Worm (Caenorhabditis elegans) whole organism, L1 larva: ENCODE measurements around the gene srt-30.

ENCODE experiments used
- lin-14 ChIP-seq: fragments of 200-800 bp; sonication (Bioruptor generic); optimal IDR thresholded peaks from 2 replicates; lab custom pipeline; 2018; ENCODE audit warnings: mild to moderate bottlenecking, missing genetic modification characterization, moderate library complexity, missing compliant biosample characterization
- lsy-2 ChIP-seq, 2 experiments: fragments of 150-350 bp; optimal IDR thresholded peaks; 2 replicates each; lab custom pipeline; 2014; ENCODE audit warnings: missing biosample characterization in 2 of 2, missing genetic modification characterization in 2 of 2
- mep-1 ChIP-seq: fragments of 150-350 bp; optimal IDR thresholded peaks from 2 replicates; lab custom pipeline; 2014; ENCODE audit warnings: missing biosample characterization, missing genetic modification characterization
- nhr-237 ChIP-seq: fragments of 150-350 bp; optimal IDR thresholded peaks from 2 replicates; lab custom pipeline; 2014; ENCODE audit warnings: missing biosample characterization, missing genetic modification characterization

- TF ChIP-seq lin-14 (GFP tag; lab: Kevin White, UChicago) (no peak), mep-1 (tag; lab: Kevin White, UChicago) (no peak), lsy-2 (tag; optimal IDR thresholded peaks at IDR 0.05; lab: Kevin White, UChicago) (no peak), nhr-237 (no peak)
These were observed 9.9 kb downstream of the srt-30 start for ce11 chrV:3790424-3790823.
